Worm (Caenorhabditis elegans): ENCODE measurements around the gene ZC84.7.

Gene ZC84.7

DNA sequence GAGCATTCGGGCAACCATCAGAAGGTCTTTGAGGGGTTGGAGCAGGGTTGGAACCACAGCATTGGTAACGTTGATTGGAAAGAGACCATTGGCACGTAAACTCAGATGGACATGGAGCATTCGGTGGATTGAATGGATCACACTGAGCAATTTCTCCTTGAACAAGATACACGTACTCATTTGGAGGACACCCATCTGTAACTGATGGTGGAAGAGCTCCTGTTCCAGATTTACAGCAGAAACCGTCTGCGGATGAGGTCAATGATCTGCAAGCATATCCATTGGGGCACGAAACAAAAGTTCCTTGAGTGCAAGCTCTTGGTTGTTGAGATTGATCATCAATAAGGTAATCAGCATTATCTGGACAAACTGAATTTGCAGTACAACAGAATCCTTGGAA is 16.2 kb downstream of the ZC84.7 start:
- TF ChIP-seq mab-5 (tag; optimal IDR thresholded peaks at IDR 0.05), result no peak
- TF ChIP-seq crh-2 (tag; optimal IDR thresholded peaks at IDR 0.05), result no peak
- no peak for TF ChIP-seq fos-1 (tag; optimal IDR thresholded peaks at IDR 0.05)
- TF ChIP-seq ceh-16 (tag; optimal IDR thresholded peaks at IDR 0.05), result no peak
- no peak for TF ChIP-seq nhr-12 (tag; optimal IDR thresholded peaks at IDR 0.05)
- no peak for TF ChIP-seq ztf-11 (tag; optimal IDR thresholded peaks at IDR 0.05)
- no peak for TF ChIP-seq egl-27 (tag; optimal IDR thresholded peaks at IDR 0.05)
- TF ChIP-seq R02D3.7 (tag; optimal IDR thresholded peaks at IDR 0.05), result no peak
- no peak for TF ChIP-seq nhr-237 (tag; optimal IDR thresholded peaks at IDR 0.05)
- TF ChIP-seq nhr-77 (tag; optimal IDR thresholded peaks at IDR 0.05), result no peak
- no peak for TF ChIP-seq Y55F3AM.14 (GFP tag; optimal IDR thresholded peaks at IDR 0.05)
- TF ChIP-seq nhr-6 (tag; optimal IDR thresholded peaks at IDR 0.05), result no peak

DNA sequence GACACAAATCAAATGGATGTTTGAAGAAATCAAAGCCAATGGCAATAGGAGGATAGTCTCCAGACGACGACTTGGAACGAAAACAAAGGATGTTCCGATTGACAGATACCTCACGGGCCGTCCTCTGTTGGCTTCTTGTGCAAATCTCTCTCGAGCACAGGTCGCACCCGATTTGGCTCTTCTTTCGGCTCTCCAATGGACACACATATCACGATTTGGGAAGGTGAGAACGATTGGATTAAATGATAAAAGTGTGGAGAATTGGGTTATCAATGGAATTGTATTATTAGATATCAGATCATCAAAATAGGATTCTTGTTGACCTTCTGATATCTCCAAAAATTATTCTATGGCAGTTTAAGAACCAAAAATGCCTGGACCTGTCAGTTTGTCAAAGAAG is 20.4 kb downstream of the ZC84.7 start, which contains the start of gene ZC84.1:
ZC84.1 (minus strand) TSS at position 101 of the 400 bp plus-strand sequence.
- TF ChIP-seq ceh-82 (tag; optimal IDR thresholded peaks at IDR 0.05), result no peak
- TF ChIP-seq ztf-11 (tag; optimal IDR thresholded peaks at IDR 0.05), result no peak
- no peak for TF ChIP-seq lin-11 (tag; optimal IDR thresholded peaks at IDR 0.05)
- no peak for TF ChIP-seq R02D3.7 (tag; optimal IDR thresholded peaks at IDR 0.05)
- no peak for TF ChIP-seq unc-55 (GFP tag; optimal IDR thresholded peaks at IDR 0.05)
- TF ChIP-seq lin-39 (tag; optimal IDR thresholded peaks at IDR 0.05), result no peak
- TF ChIP-seq mbf-1 (tag; optimal IDR thresholded peaks at IDR 0.05), result no peak
- TF ChIP-seq alr-1 (tag; optimal IDR thresholded peaks at IDR 0.05), result no peak
- TF ChIP-seq unc-39 (tag; optimal IDR thresholded peaks at IDR 0.05), result no peak
- no peak for TF ChIP-seq sma-3 (GFP tag; optimal IDR thresholded peaks at IDR 0.05)
- TF ChIP-seq ztf-4 (tag; optimal IDR thresholded peaks at IDR 0.05), result no peak
- no peak for TF ChIP-seq nhr-77 (tag; optimal IDR thresholded peaks at IDR 0.05)
- no peak for TF ChIP-seq ama-1 (optimal IDR thresholded peaks at IDR 0.05)
- TF ChIP-seq nhr-237 (tag; optimal IDR thresholded peaks at IDR 0.05), result no peak
- TF ChIP-seq nhr-6 (tag; optimal IDR thresholded peaks at IDR 0.05), result no peak
- no peak for TF ChIP-seq elt-3 (tag; optimal IDR thresholded peaks at IDR 0.05)
- no peak for TF ChIP-seq dmd-4 (tag; optimal IDR thresholded peaks at IDR 0.05)
- TF ChIP-seq lin-13 (GFP tag; optimal IDR thresholded peaks at IDR 0.05), result no peak
- TF ChIP-seq ztf-1 (GFP tag; conservative IDR thresholded peaks at IDR 0.05), result no peak
- TF ChIP-seq peb-1 (tag; optimal IDR thresholded peaks at IDR 0.05), result no peak

DNA sequence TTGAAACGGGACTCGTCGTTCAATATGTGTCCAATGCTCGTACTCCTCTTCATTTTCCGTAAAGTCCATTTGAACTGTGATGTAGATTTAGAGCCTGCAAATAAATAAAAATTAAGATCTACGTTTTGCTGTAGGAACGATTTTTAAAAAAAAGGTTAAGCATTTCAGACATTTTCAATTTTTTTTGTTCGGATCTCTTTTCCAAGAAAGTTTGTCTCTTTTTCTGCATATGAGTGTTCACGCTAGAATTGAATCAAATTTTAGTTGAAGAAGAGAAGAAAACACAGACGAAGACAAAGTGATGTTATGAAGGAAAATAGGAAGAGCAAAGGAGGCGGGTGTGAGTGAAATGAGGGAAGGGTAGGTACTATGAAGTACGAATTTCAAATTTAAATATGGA is 29.5 kb downstream of the ZC84.7 start, which contains the start of gene npr-29:
npr-29 (minus strand) TSS at position 101 of the 400 bp plus-strand sequence.
- TF ChIP-seq sma-9 (GFP tag; optimal IDR thresholded peaks at IDR 0.05), result no peak
- TF ChIP-seq sma-9 (tag; optimal IDR thresholded peaks at IDR 0.05), result no peak
- TF ChIP-seq nhr-129 (tag; optimal IDR thresholded peaks at IDR 0.05), result no peak
- no peak for TF ChIP-seq mab-5 (tag; optimal IDR thresholded peaks at IDR 0.05)
- no peak for TF ChIP-seq lsy-2 (tag; optimal IDR thresholded peaks at IDR 0.05)
- no peak for TF ChIP-seq F13H6.1 (tag; optimal IDR thresholded peaks at IDR 0.05)
- TF ChIP-seq elt-3 (tag; optimal IDR thresholded peaks at IDR 0.05), result no peak
- TF ChIP-seq gmeb-1 (tag; optimal IDR thresholded peaks at IDR 0.05), result no peak
- no peak for TF ChIP-seq nhr-25 (tag; optimal IDR thresholded peaks at IDR 0.05)
- no peak for TF ChIP-seq blmp-1 (tag; optimal IDR thresholded peaks at IDR 0.05; ENCODE audit: insufficient read depth)
- TF ChIP-seq mdl-1 (tag; optimal IDR thresholded peaks at IDR 0.05), result no peak
- no peak for TF ChIP-seq ama-1 (optimal IDR thresholded peaks at IDR 0.05)
- no peak for TF ChIP-seq ceh-16 (tag; optimal IDR thresholded peaks at IDR 0.05)

ce11 chrIII:9224986-9225385 is 39.2 kb downstream of the ZC84.7 start:
- TF ChIP-seq peb-1 (tag; optimal IDR thresholded peaks at IDR 0.05) (no peak), aly-2 (tag; optimal IDR thresholded peaks at IDR 0.05) (no peak), sem-4 (tag; optimal IDR thresholded peaks at IDR 0.05) (no peak), ztf-11 (tag; optimal IDR thresholded peaks at IDR 0.05) (no peak), nhr-21 (tag; optimal IDR thresholded peaks at IDR 0.05) (no peak), blmp-1 (tag; optimal IDR thresholded peaks at IDR 0.05; ENCODE audit: insufficient read depth) (no peak), egl-27 (tag; optimal IDR thresholded peaks at IDR 0.05) (no peak), lin-11 (tag; optimal IDR thresholded peaks at IDR 0.05) (no peak), nhr-129 (tag; optimal IDR thresholded peaks at IDR 0.05) (no peak), nhr-77 (tag; optimal IDR thresholded peaks at IDR 0.05) (no peak), sma-9 (GFP tag; optimal IDR thresholded peaks at IDR 0.05) (no peak), sma-9 (tag; optimal IDR thresholded peaks at IDR 0.05) (no peak), nhr-11 (tag; optimal IDR thresholded peaks at IDR 0.05) (no peak), nhr-23 (tag; optimal IDR thresholded peaks at IDR 0.05) (no peak), lin-13 (GFP tag; optimal IDR thresholded peaks at IDR 0.05) (no peak), alr-1 (tag; optimal IDR thresholded peaks at IDR 0.05) (no peak), lsy-2 (tag; optimal IDR thresholded peaks at IDR 0.05) (no peak), skn-1 (tag; optimal IDR thresholded peaks at IDR 0.05) (no peak)
